Worm (Caenorhabditis elegans) whole organism, midembryonic: Measurements from ENCODE around the gene F58F9.1.

ENCODE experiments used
- T22C8.4 ChIP-seq: fragments of 200-800 bp; sonication (Bioruptor generic); IDR thresholded peaks from 2 replicates; pipeline ENCODE4 v1.3.6; 2022; ENCODE audit warnings: missing genetic modification characterization, missing compliant biosample characterization
- cog-1 ChIP-seq: sonication (generic microtip); optimal IDR thresholded peaks from 2 replicates; lab custom pipeline; 2016; ENCODE audit warnings: missing genetic modification characterization, missing compliant biosample characterization
- flt-1 ChIP-seq: fragments of 200-800 bp; sonication (Bioruptor generic); IDR thresholded peaks from 2 replicates; pipeline ENCODE4 v1.3.6; 2022; ENCODE audit warnings: missing genetic modification characterization, missing compliant biosample characterization
- tab-1 ChIP-seq: fragments of 200-800 bp; sonication (Bioruptor generic); IDR thresholded peaks from 2 replicates; pipeline ENCODE4 v1.3.6; 2022; ENCODE audit warnings: missing genetic modification characterization, missing compliant biosample characterization
- ztf-23 ChIP-seq: fragments of 200-800 bp; sonication (Bioruptor generic); IDR thresholded peaks from 2 replicates; pipeline ENCODE4 v1.3.6; 2022; ENCODE audit warnings: missing genetic modification reagents, missing genetic modification characterization, missing compliant biosample characterization
- ztf-29 ChIP-seq: fragments of 200-800 bp; sonication (Bioruptor generic); IDR thresholded peaks from 2 replicates; pipeline ENCODE4 v1.3.6; 2022; ENCODE audit warnings: missing genetic modification reagents, missing genetic modification characterization, missing compliant biosample characterization

DNA sequence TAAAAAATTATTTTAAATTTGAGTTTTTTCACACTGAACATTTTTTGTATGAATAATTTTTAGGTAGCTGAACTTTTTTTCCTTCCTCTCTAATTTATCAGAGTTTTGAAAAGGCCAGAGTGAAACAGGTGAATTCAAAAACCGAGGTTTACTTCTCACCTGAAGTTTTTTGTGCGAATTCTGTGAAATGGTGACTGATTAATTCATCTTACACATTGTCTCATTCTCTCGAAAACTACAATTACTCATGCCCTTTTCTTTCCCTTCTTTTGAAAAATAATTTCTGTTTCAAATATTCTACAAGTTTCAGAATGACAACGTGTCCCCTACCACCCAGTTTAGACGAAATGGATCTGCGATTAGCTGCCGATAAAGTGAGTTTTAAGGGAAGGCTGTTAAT, 47.9 kb upstream of the F58F9.1 start, which contains the start of gene tkr-2:
- TF ChIP-seq cog-1: no peak
- no peak for TF ChIP-seq T22C8.4 (GFP tag; lab: Robert Waterston, UW)
- no peak for TF ChIP-seq ztf-23 (GFP tag; lab: Robert Waterston, UW)
- TF ChIP-seq flt-1 (GFP tag; lab: Robert Waterston, UW): no peak
- no peak for TF ChIP-seq tab-1 (GFP tag; lab: Robert Waterston, UW)
- TF ChIP-seq ztf-29: no peak
